Worm (Caenorhabditis elegans) whole organism, early embryonic: ENCODE data around the gene T23F11.4.

ENCODE experiments used
- B0310.2 ChIP-seq: sonication (generic microtip); optimal IDR thresholded peaks from 2 replicates; lab custom pipeline; 2016; ENCODE audit warnings: mild to moderate bottlenecking, missing genetic modification characterization, missing compliant biosample characterization
- F13C5.2 ChIP-seq: sonication (generic microtip); optimal IDR thresholded peaks from 2 replicates; lab custom pipeline; 2017; ENCODE audit warnings: mild to moderate bottlenecking, missing genetic modification characterization, inconsistent platforms, missing compliant biosample characterization
- aly-1 ChIP-seq: sonication (generic microtip); optimal IDR thresholded peaks from 2 replicates; lab custom pipeline; 2016; ENCODE audit warnings: missing genetic modification characterization, missing compliant biosample characterization
- ama-1 ChIP-seq: fragments of 150-350 bp; optimal IDR thresholded peaks from 2 replicates; lab custom pipeline; 2014
- ceh-13 ChIP-seq: fragments of 200-800 bp; sonication (Bioruptor generic); optimal IDR thresholded peaks from 2 replicates; lab custom pipeline; 2018; ENCODE audit warnings: mild to moderate bottlenecking, missing genetic modification characterization, missing compliant biosample characterization
- ceh-36 ChIP-seq: sonication (generic microtip); optimal IDR thresholded peaks from 2 replicates; lab custom pipeline; 2016; ENCODE audit warnings: missing genetic modification characterization, inconsistent platforms, missing compliant biosample characterization
- ets-7 ChIP-seq: sonication (generic microtip); optimal IDR thresholded peaks from 2 replicates; lab custom pipeline; 2016; ENCODE audit warnings: missing genotype, missing genetic modification characterization, missing compliant biosample characterization
- flt-1 ChIP-seq: fragments of 200-800 bp; sonication (Bioruptor generic); IDR thresholded peaks from 2 replicates; pipeline ENCODE4 v1.3.6; 2022; ENCODE audit warnings: missing genetic modification characterization, missing compliant biosample characterization
- hmbx-1 ChIP-seq: sonication (generic microtip); optimal IDR thresholded peaks from 2 replicates; lab custom pipeline; 2016; ENCODE audit warnings: mild to moderate bottlenecking, missing genetic modification characterization, missing compliant biosample characterization
- hmg-4 ChIP-seq: fragments of 200-800 bp; sonication (Bioruptor generic); optimal IDR thresholded peaks from 2 replicates; lab custom pipeline; 2018; ENCODE audit warnings: mild to moderate bottlenecking, missing genetic modification characterization, missing compliant biosample characterization
- hnd-1 ChIP-seq: sonication (generic microtip); optimal IDR thresholded peaks from 2 replicates; lab custom pipeline; 2016; ENCODE audit warnings: missing genetic modification characterization, missing compliant biosample characterization
- pes-1 ChIP-seq: fragments of 200-800 bp; sonication (Bioruptor generic); IDR thresholded peaks from 2 replicates; pipeline ENCODE4 v1.3.6; 2022; ENCODE audit warnings: missing genetic modification reagents, missing genetic modification characterization, missing compliant biosample characterization
- scrt-1 ChIP-seq: fragments of 200-800 bp; sonication (Bioruptor generic); IDR thresholded peaks from 2 replicates; pipeline ENCODE4 v1.3.6; 2022; ENCODE audit warnings: missing genetic modification characterization, missing compliant biosample characterization
- sea-1 ChIP-seq: fragments of 200-800 bp; sonication (Bioruptor generic); conservative IDR thresholded peaks from 2 replicates; pipeline ENCODE4 v1.3.6; 2022; ENCODE audit warnings: missing genetic modification characterization, missing compliant biosample characterization
- tbx-11 ChIP-seq: fragments of 200-800 bp; sonication (Bioruptor generic); IDR thresholded peaks from 2 replicates; pipeline ENCODE4 v1.3.6; 2022; ENCODE audit warnings: missing genetic modification characterization, missing compliant biosample characterization
- tbx-37 ChIP-seq: fragments of 200-800 bp; sonication (Bioruptor generic); conservative IDR thresholded peaks from 2 replicates; pipeline ENCODE4 v1.3.6; 2022; ENCODE audit warnings: missing genetic modification reagents, missing genetic modification characterization, missing compliant biosample characterization
- tra-4 ChIP-seq: sonication (generic microtip); optimal IDR thresholded peaks from 2 replicates; lab custom pipeline; 2017; ENCODE audit warnings: missing genetic modification characterization, missing compliant biosample characterization

Gene T23F11.4

ce11 chrIII:4688356-4688755 is 23.2 kb upstream of the T23F11.4 start, which contains the start of gene tag-243:
TSS of gene tag-243 (minus strand) at chrIII:4688456.
- TF ChIP-seq tra-4 (tag; lab: Kevin White, UChicago) (no peak), ceh-13 (GFP tag; lab: Kevin White, UChicago) (no peak), hmg-4 (no peak), flt-1 (GFP tag; lab: Robert Waterston, UW) (no peak), F13C5.2 (tag; lab: Kevin White, UChicago) (no peak), ceh-36 (tag; lab: Kevin White, UChicago) (no peak), hnd-1 (tag; lab: Kevin White, UChicago) (no peak), aly-1 (tag; lab: Kevin White, UChicago) (no peak), pes-1 (GFP tag; lab: Robert Waterston, UW) (no peak), ama-1 (no peak), hmbx-1 (tag; lab: Kevin White, UChicago) (no peak), scrt-1 (GFP tag; lab: Robert Waterston, UW) (no peak), sea-1 (GFP tag; lab: Robert Waterston, UW) (no peak), tbx-11 (GFP tag; lab: Robert Waterston, UW) (no peak), ets-7 (tag; lab: Kevin White, UChicago) (no peak), B0310.2 (tag; lab: Kevin White, UChicago) (no peak), tbx-37 (GFP tag; lab: Robert Waterston, UW) (no peak)

ce11 chrIII:4687134-4687533 is 22.0 kb upstream of the T23F11.4 start:
- TF ChIP-seq F13C5.2 (tag; lab: Kevin White, UChicago) = no peak
- TF ChIP-seq pes-1 (GFP tag; lab: Robert Waterston, UW) = no peak
- no peak for TF ChIP-seq scrt-1 (GFP tag; lab: Robert Waterston, UW)
- no peak for TF ChIP-seq ama-1
- TF ChIP-seq tra-4 (tag; lab: Kevin White, UChicago) = no peak
- no peak for TF ChIP-seq ceh-13 (GFP tag; lab: Kevin White, UChicago)
- no peak for TF ChIP-seq tbx-11 (GFP tag; lab: Robert Waterston, UW)
- no peak for TF ChIP-seq aly-1 (tag; lab: Kevin White, UChicago)
- TF ChIP-seq ets-7 (tag; lab: Kevin White, UChicago) = no peak
- no peak for TF ChIP-seq sea-1 (GFP tag; lab: Robert Waterston, UW)
- no peak for TF ChIP-seq ceh-36 (tag; lab: Kevin White, UChicago)
- no peak for TF ChIP-seq hmg-4
- no peak for TF ChIP-seq flt-1 (GFP tag; lab: Robert Waterston, UW)
- TF ChIP-seq tbx-37 (GFP tag; lab: Robert Waterston, UW) = no peak
- TF ChIP-seq hmbx-1 (tag; lab: Kevin White, UChicago) = no peak
- TF ChIP-seq hnd-1 (tag; lab: Kevin White, UChicago) = no peak
- no peak for TF ChIP-seq B0310.2 (tag; lab: Kevin White, UChicago)

DNA sequence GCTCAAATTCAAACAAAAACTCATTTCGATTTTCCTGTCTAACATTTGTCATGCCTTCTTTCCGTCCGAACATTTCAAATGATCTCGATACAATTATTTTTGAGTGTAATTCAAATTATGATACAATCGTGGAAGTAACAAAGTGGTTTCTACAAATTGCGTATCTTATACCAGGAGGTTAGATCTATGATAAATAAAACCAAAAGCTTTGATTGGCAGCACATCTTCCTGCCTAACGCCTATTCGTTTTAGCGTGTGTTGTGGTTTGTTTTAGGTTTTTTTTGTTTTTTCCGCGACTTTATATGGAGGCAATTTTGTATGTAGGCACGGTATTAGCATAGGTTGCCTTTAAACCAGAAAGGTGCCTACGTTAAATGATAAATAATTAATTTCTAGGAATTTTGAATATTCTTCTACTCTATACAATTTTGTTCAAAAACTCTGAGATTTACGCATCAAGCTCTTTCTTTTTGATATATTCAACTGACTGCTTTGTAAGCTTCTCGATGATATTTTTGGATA is 14.9 kb upstream of the T23F11.4 start, which contains the start of gene srg-11:
srg-11 (plus strand) TSS at position 51 of the 522 bp plus-strand sequence.
- no peak for TF ChIP-seq ama-1
- no peak for TF ChIP-seq ceh-36 (tag; lab: Kevin White, UChicago)
- TF ChIP-seq sea-1 (GFP tag; lab: Robert Waterston, UW) = no peak
- TF ChIP-seq ets-7 (tag; lab: Kevin White, UChicago) = no peak
- TF ChIP-seq flt-1 (GFP tag; lab: Robert Waterston, UW) = no peak
- no peak for TF ChIP-seq B0310.2 (tag; lab: Kevin White, UChicago)
- TF ChIP-seq aly-1 (tag; lab: Kevin White, UChicago) = no peak
- TF ChIP-seq pes-1 (GFP tag; lab: Robert Waterston, UW) = no peak
- TF ChIP-seq tra-4 (tag; lab: Kevin White, UChicago) = no peak
- no peak for TF ChIP-seq hmbx-1 (tag; lab: Kevin White, UChicago)
- TF ChIP-seq tbx-37 (GFP tag; lab: Robert Waterston, UW) = no peak
- no peak for TF ChIP-seq hmg-4
- no peak for TF ChIP-seq scrt-1 (GFP tag; lab: Robert Waterston, UW)
- no peak for TF ChIP-seq tbx-11 (GFP tag; lab: Robert Waterston, UW)
- TF ChIP-seq F13C5.2 (tag; lab: Kevin White, UChicago) = no peak
- TF ChIP-seq hnd-1 (tag; lab: Kevin White, UChicago) = no peak
- no peak for TF ChIP-seq ceh-13 (GFP tag; lab: Kevin White, UChicago)

- TF ChIP-seq tbx-37 (GFP tag; lab: Robert Waterston, UW) = no peak
- TF ChIP-seq hnd-1 (tag; lab: Kevin White, UChicago) = no peak
- no peak for TF ChIP-seq ceh-36 (tag; lab: Kevin White, UChicago)
- TF ChIP-seq aly-1 (tag; lab: Kevin White, UChicago) = no peak
- no peak for TF ChIP-seq scrt-1 (GFP tag; lab: Robert Waterston, UW)
- no peak for TF ChIP-seq ceh-13 (GFP tag; lab: Kevin White, UChicago)
- no peak for TF ChIP-seq F13C5.2 (tag; lab: Kevin White, UChicago)
- no peak for TF ChIP-seq hmbx-1 (tag; lab: Kevin White, UChicago)
- TF ChIP-seq flt-1 (GFP tag; lab: Robert Waterston, UW) = no peak
- no peak for TF ChIP-seq tbx-11 (GFP tag; lab: Robert Waterston, UW)
- no peak for TF ChIP-seq tra-4 (tag; lab: Kevin White, UChicago)
- no peak for TF ChIP-seq pes-1 (GFP tag; lab: Robert Waterston, UW)
- no peak for TF ChIP-seq B0310.2 (tag; lab: Kevin White, UChicago)
- no peak for TF ChIP-seq ama-1
- TF ChIP-seq hmg-4 = no peak
- no peak for TF ChIP-seq ets-7 (tag; lab: Kevin White, UChicago)
- TF ChIP-seq sea-1 (GFP tag; lab: Robert Waterston, UW) = no peak
These were observed 12.3 kb upstream of the T23F11.4 start, which contains the start of gene srg-10 for ce11 chrIII:4677466-4677865. TSS of gene srg-10 (plus strand) at chrIII:4677766.

DNA sequence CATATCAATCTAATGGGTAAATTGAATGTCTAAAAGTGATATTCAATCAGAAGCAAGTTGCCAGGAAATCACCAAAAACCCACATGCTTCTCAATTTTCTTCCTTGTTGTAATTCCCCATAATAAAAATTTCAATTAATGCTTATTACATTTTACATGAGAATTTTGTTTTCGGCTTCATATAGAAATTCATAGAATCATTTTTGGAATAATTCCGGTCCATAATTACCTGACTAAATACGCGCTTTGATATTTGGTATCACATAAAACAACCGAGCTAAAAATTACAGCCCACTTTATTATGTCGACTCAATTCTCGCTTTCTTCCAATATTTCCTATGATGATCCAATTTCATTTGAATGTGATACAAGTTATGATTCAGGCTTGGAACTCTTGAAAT is 6.8 kb upstream of the T23F11.4 start, which contains the start of gene srg-13:
srg-13 (plus strand) TSS at position 301 of the 400 bp plus-strand sequence.
- TF ChIP-seq hmbx-1 (tag; lab: Kevin White, UChicago) = no peak
- no peak for TF ChIP-seq ceh-13 (GFP tag; lab: Kevin White, UChicago)
- TF ChIP-seq ceh-36 (tag; lab: Kevin White, UChicago) = no peak
- TF ChIP-seq tbx-11 (GFP tag; lab: Robert Waterston, UW) = no peak
- TF ChIP-seq flt-1 (GFP tag; lab: Robert Waterston, UW) = no peak
- no peak for TF ChIP-seq scrt-1 (GFP tag; lab: Robert Waterston, UW)
- no peak for TF ChIP-seq B0310.2 (tag; lab: Kevin White, UChicago)
- TF ChIP-seq pes-1 (GFP tag; lab: Robert Waterston, UW) = no peak
- TF ChIP-seq tbx-37 (GFP tag; lab: Robert Waterston, UW) = no peak
- TF ChIP-seq ama-1 = no peak
- no peak for TF ChIP-seq tra-4 (tag; lab: Kevin White, UChicago)
- no peak for TF ChIP-seq ets-7 (tag; lab: Kevin White, UChicago)
